Fruit fly (Drosophila melanogaster) whole organism, embryonic: ENCODE data around the gene spn-E.

Source experiments
- B-H1 ChIP-seq: fragments of 200-800 bp; sonication (Bioruptor generic); IDR thresholded peaks from 3 replicates; pipeline ENCODE4 v1.3.6; 2022; ENCODE audit warnings: missing biosample characterization, missing genetic modification characterization
- BEAF-32 ChIP-seq: fragments of 200-800 bp; sonication (Bioruptor generic); optimal IDR thresholded peaks from 3 replicates; lab custom pipeline; 2017; ENCODE audit warnings: missing biosample characterization, missing genetic modification characterization, mild to moderate bottlenecking, moderate library complexity, missing genetic modification reagents
- C15 ChIP-seq: fragments of 200-800 bp; sonication (Bioruptor generic); IDR thresholded peaks from 3 replicates; pipeline ENCODE4 v1.3.6; 2022; ENCODE audit warnings: missing biosample characterization, missing genetic modification characterization
- CG10543 ChIP-seq: fragments of 200-800 bp; sonication (Bioruptor generic); optimal IDR thresholded peaks from 3 replicates; lab custom pipeline; 2017; ENCODE audit warnings: missing biosample characterization, mild to moderate bottlenecking, missing genetic modification characterization, moderate library complexity
- CG12071 ChIP-seq: fragments of 200-800 bp; sonication (Bioruptor generic); optimal IDR thresholded peaks from 3 replicates; lab custom pipeline; 2018; ENCODE audit warnings: missing biosample characterization, mild to moderate bottlenecking, missing genetic modification characterization
- CG13287 ChIP-seq: fragments of 200-800 bp; sonication (Bioruptor generic); IDR thresholded peaks from 2 replicates; pipeline ENCODE4 v1.3.6; 2022; ENCODE audit warnings: missing biosample characterization, missing genetic modification characterization; ENCODE audit not compliant: partially characterized antibody
- CG2129 ChIP-seq: fragments of 200-800 bp; sonication (Bioruptor generic); IDR thresholded peaks from 2 replicates; pipeline ENCODE4 v1.3.6; 2022; ENCODE audit warnings: missing biosample characterization, missing genetic modification characterization; ENCODE audit not compliant: partially characterized antibody
- CG3065 ChIP-seq: fragments of 200-800 bp; sonication (Bioruptor generic); optimal IDR thresholded peaks from 2 replicates; lab custom pipeline; 2016; ENCODE audit warnings: missing biosample characterization, missing genetic modification characterization
- CG31224 ChIP-seq: fragments of 200-800 bp; sonication (Bioruptor generic); IDR thresholded peaks from 2 replicates; pipeline ENCODE4 v1.3.6; 2022; ENCODE audit warnings: missing biosample characterization, missing genetic modification characterization
- CG31365 ChIP-seq: fragments of 200-800 bp; sonication (Bioruptor generic); optimal IDR thresholded peaks from 2 replicates; lab custom pipeline; 2018; ENCODE audit warnings: missing biosample characterization, mild to moderate bottlenecking, missing genetic modification characterization
- CG33213 ChIP-seq: fragments of 200-800 bp; sonication (Bioruptor generic); optimal IDR thresholded peaks from 3 replicates; lab custom pipeline; 2016; ENCODE audit warnings: missing biosample characterization, missing genetic modification characterization
- CG42726 ChIP-seq: fragments of 200-800 bp; sonication (Bioruptor generic); IDR thresholded peaks from 2 replicates; pipeline ENCODE4 v1.3.6; 2022; ENCODE audit warnings: missing biosample characterization, missing genetic modification characterization; ENCODE audit not compliant: partially characterized antibody
- CG4820 ChIP-seq: fragments of 200-800 bp; sonication (Bioruptor generic); optimal IDR thresholded peaks from 3 replicates; lab custom pipeline; 2016; ENCODE audit warnings: missing biosample characterization, missing genetic modification characterization
- CG4854 ChIP-seq: fragments of 200-800 bp; sonication (Bioruptor generic); optimal IDR thresholded peaks from 2 replicates; lab custom pipeline; 2016; ENCODE audit warnings: missing biosample characterization, missing genetic modification characterization, inconsistent platforms
- CG5245 ChIP-seq: fragments of 200-800 bp; sonication (Bioruptor generic); optimal IDR thresholded peaks from 3 replicates; lab custom pipeline; 2016; ENCODE audit warnings: missing biosample characterization, missing genetic modification characterization
- CG6765 ChIP-seq: fragments of 200-800 bp; sonication (Bioruptor generic); optimal IDR thresholded peaks from 3 replicates; lab custom pipeline; 2017; ENCODE audit warnings: missing biosample characterization, mild to moderate bottlenecking, missing genetic modification characterization
- CG9609 ChIP-seq: fragments of 200-800 bp; sonication (Bioruptor generic); optimal IDR thresholded peaks from 3 replicates; lab custom pipeline; 2016; ENCODE audit warnings: missing biosample characterization, missing genetic modification characterization
- CG9797 ChIP-seq: fragments of 200-800 bp; sonication (Bioruptor generic); optimal IDR thresholded peaks from 3 replicates; lab custom pipeline; 2018; ENCODE audit warnings: missing biosample characterization, mild to moderate bottlenecking, missing genetic modification characterization
- CHES-1-like ChIP-seq: fragments of 200-800 bp; sonication (Bioruptor generic); optimal IDR thresholded peaks from 2 replicates; lab custom pipeline; 2016; ENCODE audit warnings: missing biosample characterization, missing genetic modification characterization
- Chrac-16 ChIP-seq: fragments of 200-800 bp; sonication (Bioruptor generic); optimal IDR thresholded peaks from 3 replicates; lab custom pipeline; 2016; ENCODE audit warnings: missing biosample characterization, missing genetic modification characterization
- Dll ChIP-seq: fragments of 200-800 bp; sonication (Bioruptor generic); IDR thresholded peaks from 4 replicates; pipeline ENCODE4 v1.3.6; 2022; ENCODE audit warnings: missing biosample characterization, missing genetic modification characterization; ENCODE audit not compliant: partially characterized antibody
- Doc2 ChIP-seq: fragments of 200-800 bp; sonication (Bioruptor generic); IDR thresholded peaks from 2 replicates; pipeline ENCODE4 v1.3.6; 2022; ENCODE audit warnings: missing biosample characterization, missing genetic modification characterization
- Dp ChIP-seq: fragments of 200-800 bp; sonication (Bioruptor generic); optimal IDR thresholded peaks from 2 replicates; lab custom pipeline; 2018; ENCODE audit warnings: missing biosample characterization, mild to moderate bottlenecking, missing genetic modification characterization, moderate library complexity
- Drgx ChIP-seq: fragments of 200-800 bp; sonication (Bioruptor generic); IDR thresholded peaks from 2 replicates; pipeline ENCODE4 v1.3.6; 2022; ENCODE audit warnings: missing biosample characterization, missing genetic modification characterization
- Ets65A ChIP-seq: fragments of 200-800 bp; sonication (Bioruptor generic); peaks from one replicate; lab custom pipeline; 2016; ENCODE audit warnings: missing biosample characterization, missing genetic modification characterization
- HLH4C ChIP-seq: fragments of 200-800 bp; sonication (Bioruptor generic); IDR thresholded peaks from 3 replicates; pipeline ENCODE4 v1.3.6; 2022; ENCODE audit warnings: missing biosample characterization, missing genetic modification characterization; ENCODE audit not compliant: partially characterized antibody
- MBD-R2 ChIP-seq: fragments of 200-800 bp; sonication (Bioruptor generic); IDR thresholded peaks from 2 replicates; pipeline ENCODE4 v1.3.6; 2022; ENCODE audit warnings: missing biosample characterization, missing genetic modification characterization
- NFAT ChIP-seq: fragments of 200-800 bp; sonication (Bioruptor generic); IDR thresholded peaks from 2 replicates; pipeline ENCODE4 v1.3.6; 2022; ENCODE audit warnings: missing biosample characterization, missing genetic modification characterization
- Nf-YA ChIP-seq: fragments of 200-800 bp; sonication (Bioruptor generic); IDR thresholded peaks from 2 replicates; pipeline ENCODE4 v1.3.6; 2022; ENCODE audit warnings: missing biosample characterization, missing genetic modification characterization
- PHDP ChIP-seq: fragments of 200-800 bp; sonication (Bioruptor generic); optimal IDR thresholded peaks from 3 replicates; lab custom pipeline; 2018; ENCODE audit warnings: missing biosample characterization, mild to moderate bottlenecking, missing genetic modification characterization, moderate library complexity
- Ravus ChIP-seq: fragments of 200-800 bp; sonication (Bioruptor generic); IDR thresholded peaks from 2 replicates; pipeline ENCODE4 v1.3.6; 2022; ENCODE audit warnings: missing biosample characterization, missing genetic modification characterization
- Spps ChIP-seq: fragments of 200-800 bp; sonication (Bioruptor generic); optimal IDR thresholded peaks from 2 replicates; lab custom pipeline; 2018; ENCODE audit warnings: missing biosample characterization, mild to moderate bottlenecking, missing genetic modification characterization
- Taf1 ChIP-seq: fragments of 200-800 bp; sonication (Bioruptor generic); IDR thresholded peaks from 2 replicates; pipeline ENCODE4 v1.3.6; 2022; ENCODE audit warnings: missing biosample characterization, missing genetic modification characterization
- Tbp ChIP-seq: fragments of >200 bp; optimal IDR thresholded peaks from 2 replicates; lab custom pipeline; 2018; ENCODE audit warnings: missing biosample characterization, missing genetic modification characterization
- br ChIP-seq: fragments of >200 bp; optimal IDR thresholded peaks from 2 replicates; lab custom pipeline; 2017
- dmrt99B ChIP-seq: fragments of 200-800 bp; sonication (Bioruptor generic); optimal IDR thresholded peaks from 2 replicates; lab custom pipeline; 2018; ENCODE audit warnings: missing biosample characterization, mild to moderate bottlenecking, missing genetic modification characterization, moderate library complexity
- dysf ChIP-seq: fragments of 200-800 bp; sonication (Bioruptor generic); IDR thresholded peaks from 3 replicates; pipeline ENCODE4 v1.3.6; 2022; ENCODE audit warnings: missing biosample characterization, missing genetic modification characterization
- ems ChIP-seq: fragments of 200-800 bp; sonication (Bioruptor generic); optimal IDR thresholded peaks from 3 replicates; lab custom pipeline; 2016; ENCODE audit warnings: missing biosample characterization, missing genetic modification characterization
- en ChIP-seq: fragments of 200-800 bp; sonication (Bioruptor generic); optimal IDR thresholded peaks from 2 replicates; lab custom pipeline; 2016; ENCODE audit warnings: missing biosample characterization, missing genetic modification characterization
- ftz-f1 ChIP-seq: fragments of 200-800 bp; sonication (Bioruptor generic); optimal IDR thresholded peaks from 2 replicates; lab custom pipeline; 2016; ENCODE audit warnings: missing biosample characterization, missing genetic modification characterization
- gcm2 ChIP-seq: fragments of 200-800 bp; sonication (Bioruptor generic); optimal IDR thresholded peaks from 2 replicates; lab custom pipeline; 2016; ENCODE audit warnings: missing biosample characterization, missing genetic modification characterization
- gem ChIP-seq: fragments of 200-800 bp; sonication (Bioruptor generic); optimal IDR thresholded peaks from 2 replicates; lab custom pipeline; 2019; ENCODE audit warnings: missing biosample characterization, mild to moderate bottlenecking, missing genetic modification characterization, moderate library complexity
- gfzf ChIP-seq: fragments of 200-800 bp; sonication (Bioruptor generic); optimal IDR thresholded peaks from 2 replicates; lab custom pipeline; 2016; ENCODE audit warnings: missing biosample characterization, mild to moderate bottlenecking, missing genetic modification characterization, moderate library complexity
- inv ChIP-seq: fragments of 200-800 bp; sonication (Bioruptor generic); IDR thresholded peaks from 2 replicates; pipeline ENCODE4 v1.3.6; 2022; ENCODE audit warnings: missing biosample characterization, missing genetic modification characterization; ENCODE audit not compliant: partially characterized antibody
- pan ChIP-seq, 4 experiments: fragments of >200 bp in 3 of 4; fragments of 200-800 bp in 1 of 4; sonication (Bioruptor generic) in 1 of 4; optimal IDR thresholded peaks in 3 of 4; IDR thresholded peaks in 1 of 4; 2 replicates each; pipeline versions ENCODE4 v1.3.6 to Lab custom; 2017 to 2022; ENCODE audit warnings: missing biosample characterization in 2 of 4, missing genetic modification characterization in 2 of 4, mixed read lengths in 1 of 4
- pzg ChIP-seq: fragments of 200-800 bp; sonication (Bioruptor generic); optimal IDR thresholded peaks from 3 replicates; lab custom pipeline; 2018; ENCODE audit warnings: missing biosample characterization, mild to moderate bottlenecking, missing genetic modification characterization, moderate library complexity
- ranshi ChIP-seq: fragments of 200-800 bp; sonication (Bioruptor generic); IDR thresholded peaks from 2 replicates; pipeline ENCODE4 v1.3.6; 2022; ENCODE audit warnings: missing biosample characterization, missing genetic modification characterization
- sima ChIP-seq: fragments of 200-800 bp; sonication (Bioruptor generic); optimal IDR thresholded peaks from 2 replicates; lab custom pipeline; 2016; ENCODE audit warnings: missing biosample characterization, missing genetic modification characterization
- tup ChIP-seq: fragments of 200-800 bp; sonication (Bioruptor generic); optimal IDR thresholded peaks from 2 replicates; lab custom pipeline; 2016; ENCODE audit warnings: missing biosample characterization, mild to moderate bottlenecking, missing genetic modification characterization, moderate library complexity
- vnd ChIP-seq: fragments of 200-800 bp; sonication (Bioruptor generic); IDR thresholded peaks from 3 replicates; pipeline ENCODE4 v1.3.6; 2022; ENCODE audit warnings: missing biosample characterization, missing genetic modification characterization; ENCODE audit not compliant: partially characterized antibody

Gene spn-E

dm6 chr3R:15834375-15835031, 2.7 kb upstream of the spn-E start, which contains the start of the genes CG43317 and Arpc3A (continued):
- no peak for TF ChIP-seq CG4820
- TF ChIP-seq CG12071 (GFP tag; lab: Kevin White, UChicago) = no peak
- TF ChIP-seq gfzf (GFP tag; lab: Kevin White, UChicago) = peak; percentile 41
- peak; percentile 42 for TF ChIP-seq CG13287 (GFP tag; lab: Robert Waterston, UW)
- peak; percentile 46 for TF ChIP-seq BEAF-32 (GFP tag; lab: Kevin White, UChicago)
- TF ChIP-seq HLH4C (GFP tag; lab: Robert Waterston, UW) = no peak
- TF ChIP-seq Chrac-16 (GFP tag; lab: Kevin White, UChicago) = no peak
- TF ChIP-seq inv (GFP tag; lab: Robert Waterston, UW) = no peak
- TF ChIP-seq Spps (tag; lab: Kevin White, UChicago) = no peak
- TF ChIP-seq CG2129 (GFP tag; lab: Robert Waterston, UW) = no peak
- TF ChIP-seq CG10543 = no peak
- no peak for TF ChIP-seq CHES-1-like
- peak; percentile 37 for TF ChIP-seq CG9797 (GFP tag; lab: Kevin White, UChicago)
- no peak for TF ChIP-seq Ets65A (GFP tag; lab: Kevin White, UChicago)
- TF ChIP-seq vnd (GFP tag; lab: Robert Waterston, UW) = no peak
- TF ChIP-seq Ravus (GFP tag; lab: Robert Waterston, UW) = no peak
- no peak for TF ChIP-seq en (GFP tag; lab: Kevin White, UChicago)
- no peak for TF ChIP-seq CG9609
- peak; percentile 51 for TF ChIP-seq MBD-R2 (GFP tag; lab: Robert Waterston, UW)
- no peak for TF ChIP-seq CG6765 (GFP tag; lab: Kevin White, UChicago)
- no peak for TF ChIP-seq Taf1 (GFP tag; lab: Robert Waterston, UW)
- peak; percentile 50; the same call in 2 of the 4 replicates for TF ChIP-seq Dll (GFP tag; lab: Robert Waterston, UW)
- no peak for TF ChIP-seq ranshi (GFP tag; lab: Robert Waterston, UW)
- TF ChIP-seq gcm2 (GFP tag; lab: Kevin White, UChicago) = no peak
- TF ChIP-seq br (lab: Kevin White, UChicago) = no peak
- TF ChIP-seq NFAT (GFP tag; lab: Robert Waterston, UW) = no peak
- TF ChIP-seq dysf (GFP tag; lab: Robert Waterston, UW) = no peak
- peak; percentile 65 for TF ChIP-seq Dp (GFP tag; lab: Kevin White, UChicago)
- TF ChIP-seq sima (GFP tag; lab: Kevin White, UChicago) = no peak
- peak; percentile 25 for TF ChIP-seq pzg (GFP tag; lab: Kevin White, UChicago)
- no peak for TF ChIP-seq CG5245 (GFP tag; lab: Kevin White, UChicago)
- TF ChIP-seq ems = no peak
- no peak for TF ChIP-seq Doc2 (GFP tag; lab: Robert Waterston, UW)
- TF ChIP-seq ftz-f1 (GFP tag; lab: Kevin White, UChicago) = no peak
- no peak for TF ChIP-seq dmrt99B
- TF ChIP-seq Nf-YA = no peak
- TF ChIP-seq C15 (GFP tag; lab: Robert Waterston, UW) = no peak
- TF ChIP-seq pan (optimal IDR thresholded peaks at IDR 0.05; lab: Kevin White, UChicago) = no peak
- no peak for TF ChIP-seq pan (GFP tag; optimal IDR thresholded peaks at IDR 0.05 in 1 of 2, IDR thresholded peaks at IDR 0.05 in 1 of 2)
- TF ChIP-seq CG3065 = no peak
- TF ChIP-seq B-H1 (GFP tag; lab: Robert Waterston, UW) = no peak
- no peak for TF ChIP-seq PHDP (tag; lab: Kevin White, UChicago)
- no peak for TF ChIP-seq CG31224
- no peak for TF ChIP-seq CG33213 (GFP tag; lab: Kevin White, UChicago)
- TF ChIP-seq tup (GFP tag; lab: Kevin White, UChicago) = no peak
- no peak for TF ChIP-seq CG42726
- no peak for TF ChIP-seq gem (tag; lab: Kevin White, UChicago)
- TF ChIP-seq CG31365 = no peak
- TF ChIP-seq CG4854 = no peak
- no peak for TF ChIP-seq Tbp (GFP tag; lab: Kevin White, UChicago)
- no peak for TF ChIP-seq Drgx (GFP tag; lab: Robert Waterston, UW)
